Worm (Caenorhabditis elegans): ENCODE measurements around the gene C10E2.5.

Gene C10E2.5

ce11 chrX:16732259-16732658, 22.1 kb downstream of the C10E2.5 start:
- TF ChIP-seq somi-1 (GFP tag; optimal IDR thresholded peaks at IDR 0.05) (peak; percentile 11), lin-35 (GFP tag; optimal IDR thresholded peaks at IDR 0.05) (no peak)

ce11 chrX:16731167-16731566, 23.2 kb downstream of the C10E2.5 start:
- TF ChIP-seq dpl-1 (GFP tag; optimal IDR thresholded peaks at IDR 0.05) (no peak), F57C9.4 (tag; optimal IDR thresholded peaks at IDR 0.05) (no peak), K12H6.12 (tag; optimal IDR thresholded peaks at IDR 0.05) (no peak), ztf-3 (GFP tag; optimal IDR thresholded peaks at IDR 0.05) (no peak), let-526 (GFP tag; IDR thresholded peaks at IDR 0.05) (no peak), nhr-27 (tag; optimal IDR thresholded peaks at IDR 0.05) (no peak), repo-1 (tag; optimal IDR thresholded peaks at IDR 0.05) (no peak), lin-26 (GFP tag; IDR thresholded peaks at IDR 0.05) (no peak), ztf-26 (tag; optimal IDR thresholded peaks at IDR 0.05) (no peak), rcor-1 (GFP tag; IDR thresholded peaks at IDR 0.05) (no peak), chd-7 (tag; optimal IDR thresholded peaks at IDR 0.05) (no peak), nhr-179 (tag; optimal IDR thresholded peaks at IDR 0.05) (no peak), pha-4 (tag; optimal IDR thresholded peaks at IDR 0.05) (no peak), lin-40 (tag; optimal IDR thresholded peaks at IDR 0.05) (no peak), lsy-27 (tag; optimal IDR thresholded peaks at IDR 0.05; ENCODE audit: borderline replicate concordance, insufficient read depth) (no peak), die-1 (tag; optimal IDR thresholded peaks at IDR 0.05) (no peak)

ce11 chrX:16729259-16729658, 25.1 kb downstream of the C10E2.5 start, which contains the start of gene hda-4:
TSS of gene hda-4 (plus strand) at chrX:16729559.
- TF ChIP-seq atf-7 (tag; optimal IDR thresholded peaks at IDR 0.05): no peak
- no peak for TF ChIP-seq nhr-27 (tag; optimal IDR thresholded peaks at IDR 0.05)
- no peak for TF ChIP-seq F37B4.10 (GFP tag; IDR thresholded peaks at IDR 0.05)
- TF ChIP-seq madf-3 (GFP tag; IDR thresholded peaks at IDR 0.05): no peak
- TF ChIP-seq attf-3 (GFP tag; conservative IDR thresholded peaks at IDR 0.05): no peak
- no peak for TF ChIP-seq Y67H2A.10 (GFP tag; conservative IDR thresholded peaks at IDR 0.05)
- no peak for TF ChIP-seq aptf-3 (GFP tag; IDR thresholded peaks at IDR 0.05)
- TF ChIP-seq unc-62 (GFP tag; optimal IDR thresholded peaks at IDR 0.05): no peak
- TF ChIP-seq lsy-27 (tag; optimal IDR thresholded peaks at IDR 0.05; ENCODE audit: borderline replicate concordance, insufficient read depth): no peak
- no peak for TF ChIP-seq lin-35 (GFP tag; optimal IDR thresholded peaks at IDR 0.05)
- TF ChIP-seq Y56A3A.18 (GFP tag; IDR thresholded peaks at IDR 0.05): no peak
- no peak for TF ChIP-seq B0261.1 (tag; optimal IDR thresholded peaks at IDR 0.05)
- TF ChIP-seq D2030.7 (GFP tag; IDR thresholded peaks at IDR 0.05): no peak
- TF ChIP-seq ceh-40 (GFP tag; IDR thresholded peaks at IDR 0.05): no peak
- TF ChIP-seq tbx-9 (tag; optimal IDR thresholded peaks at IDR 0.05; ENCODE audit: borderline replicate concordance): no peak
- no peak for TF ChIP-seq K12H6.12 (tag; optimal IDR thresholded peaks at IDR 0.05)

- TF ChIP-seq lin-26 (GFP tag; IDR thresholded peaks at IDR 0.05) (peak; percentile 84), ceh-100 (GFP tag; IDR thresholded peaks at IDR 0.05) (no peak), ama-1 (optimal IDR thresholded peaks at IDR 0.05) (no peak), ama-1 (GFP tag; optimal IDR thresholded peaks at IDR 0.05) (no peak), hmg-20 (GFP tag; IDR thresholded peaks at IDR 0.05) (no peak), snpc-1.1 (tag; optimal IDR thresholded peaks at IDR 0.05; ENCODE audit: insufficient read depth) (peak; percentile 10), hmg-1.2 (GFP tag; IDR thresholded peaks at IDR 0.05) (peak; percentile 90), nhr-27 (tag; optimal IDR thresholded peaks at IDR 0.05) (no peak), ccch-3 (GFP tag; optimal IDR thresholded peaks at IDR 0.05) (no peak), K11D2.4 (GFP tag; IDR thresholded peaks at IDR 0.05) (peak; percentile 82), mel-28 (tag; optimal IDR thresholded peaks at IDR 0.05; ENCODE audit: borderline replicate concordance) (no peak), repo-1 (tag; optimal IDR thresholded peaks at IDR 0.05) (peak; percentile 66), mcd-1 (GFP tag; IDR thresholded peaks at IDR 0.05) (peak; percentile 74), ekl-4 (GFP tag; IDR thresholded peaks at IDR 0.05) (peak; percentile 84), sdz-38 (tag; optimal IDR thresholded peaks at IDR 0.05) (no peak), bed-1 (GFP tag; IDR thresholded peaks at IDR 0.05) (0 out of 2 replicates have a peak, but pooled peaks have one; percentile 47), atf-7 (tag; optimal IDR thresholded peaks at IDR 0.05) (peak; percentile 82), ceh-27 (GFP tag; optimal IDR thresholded peaks at IDR 0.05) (peak; percentile 92), attf-3 (GFP tag; conservative IDR thresholded peaks at IDR 0.05) (peak; percentile 35), ZK185.1 (tag; optimal IDR thresholded peaks at IDR 0.05; ENCODE audit: poor library complexity, severe bottlenecking) (peak; percentile 65)
Observed at ce11 chrX:16726879-16727278, 27.5 kb downstream of the C10E2.5 start.
